Fruit fly (Drosophila melanogaster) S2 (cell line): ENCODE measurements around the gene CG33770.

Source experiments
- CG8478 ChIP-seq: fragments of >200 bp; optimal IDR thresholded peaks from 2 replicates; lab custom pipeline; 2018
- CTCF ChIP-seq, 2 experiments: fragments of >200 bp; optimal IDR thresholded peaks; 2 replicates each; lab custom pipeline; 2018

DNA sequence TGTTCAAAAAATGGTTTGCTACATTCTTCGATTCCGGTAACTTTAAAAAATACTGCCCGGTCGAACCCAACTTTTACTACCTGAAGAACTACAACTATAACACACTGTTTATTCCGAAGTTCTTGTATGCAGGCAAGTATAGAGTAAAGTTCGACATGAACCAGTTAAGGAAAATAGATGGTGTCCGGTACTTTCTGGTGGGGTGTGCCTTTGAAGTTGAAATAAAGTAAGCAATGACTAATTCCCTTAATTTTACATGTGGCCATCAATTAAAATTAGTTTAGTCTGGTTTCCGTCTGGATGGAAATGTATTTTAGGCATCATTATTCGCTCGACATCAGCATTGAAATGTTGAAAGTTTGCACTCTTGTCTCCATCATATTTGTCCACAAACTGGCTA, 2.5 kb upstream of the CG33770 start, which contains the start of gene CG33767:
- TF ChIP-seq CG8478 (lab: Kevin White, UChicago): no peak
- TF ChIP-seq CTCF (optimal IDR thresholded peaks at IDR 0.05; lab: Kevin White, UChicago): no peak
